Fruit fly (Drosophila melanogaster) whole organism, prepupa: ENCODE measurements around the gene Rh5.

Experiments
- CG32006 ChIP-seq: fragments of 200-800 bp; sonication (Bioruptor generic); optimal IDR thresholded peaks from 3 replicates; lab custom pipeline; 2017; ENCODE audit warnings: missing biosample characterization, mild to moderate bottlenecking, missing genetic modification characterization
- CG6276 ChIP-seq: fragments of 200-800 bp; sonication (Bioruptor generic); optimal IDR thresholded peaks from 2 replicates; lab custom pipeline; 2017; ENCODE audit warnings: missing biosample characterization, mild to moderate bottlenecking, missing genetic modification characterization
- Met ChIP-seq: fragments of 200-800 bp; sonication (Bioruptor generic); optimal IDR thresholded peaks from 3 replicates; lab custom pipeline; 2016; ENCODE audit warnings: missing biosample characterization, missing genetic modification characterization
- Sox102F ChIP-seq: fragments of 200-800 bp; sonication (Bioruptor generic); optimal IDR thresholded peaks from 2 replicates; lab custom pipeline; 2016; ENCODE audit warnings: missing biosample characterization, mild to moderate bottlenecking, missing genetic modification characterization

DNA sequence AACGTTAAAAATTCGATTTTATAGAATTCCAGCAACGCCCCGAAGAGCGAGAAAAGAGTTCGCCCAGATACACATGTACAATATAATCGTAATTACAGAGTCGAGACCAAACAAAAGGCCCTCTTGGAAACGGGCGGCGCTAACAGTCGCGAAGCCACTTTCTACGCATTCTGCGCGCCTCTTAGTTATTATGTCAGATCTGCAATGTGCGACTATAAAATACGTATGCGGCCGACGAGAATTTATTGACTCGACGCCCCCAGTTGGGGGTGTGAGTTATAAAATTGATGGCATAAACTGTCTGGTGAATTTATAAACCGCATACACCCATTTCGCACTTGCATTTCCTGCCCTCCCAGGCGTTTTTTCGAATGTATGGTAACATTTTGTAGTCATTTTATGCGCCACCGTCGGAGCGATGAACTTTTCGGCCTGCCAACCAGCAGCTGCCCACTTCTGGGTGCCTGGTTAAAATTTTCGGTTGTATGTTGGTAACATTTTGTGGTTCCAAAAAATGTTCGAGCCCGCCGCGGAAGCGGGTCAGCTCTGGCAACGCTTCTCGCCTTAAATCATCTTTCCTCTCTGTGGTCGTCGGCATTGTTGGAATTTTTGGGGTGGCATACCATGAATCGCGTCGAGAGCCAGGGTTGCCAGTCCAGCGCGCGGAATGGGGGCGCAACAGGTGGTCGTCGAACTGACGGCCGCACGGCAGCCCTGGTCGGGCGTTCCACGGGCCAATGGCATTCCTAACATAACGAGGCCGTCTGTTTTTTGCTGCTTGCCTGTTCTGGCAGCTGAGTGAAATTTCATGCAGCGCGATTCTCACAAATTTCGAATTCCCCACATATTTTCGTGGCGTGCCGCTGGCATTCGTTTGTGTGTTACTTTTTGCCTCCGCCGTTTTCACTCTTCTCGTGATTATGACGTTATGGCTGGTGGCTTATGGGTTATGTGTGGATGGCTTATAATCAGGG is 4.0 kb downstream of the Rh5 start:
- TF ChIP-seq CG6276 (GFP tag; lab: Kevin White, UChicago), result peak; percentile 39
- TF ChIP-seq CG32006 (GFP tag; lab: Kevin White, UChicago), result peak; percentile 5
- peak; percentile 83 for TF ChIP-seq Sox102F
- TF ChIP-seq Met (GFP tag; lab: Kevin White, UChicago), result peak; percentile 85
